Fruit fly (Drosophila melanogaster) whole organism, prepupa: Measurements from ENCODE around the gene CG43800.

Experiments
- Blimp-1 ChIP-seq: fragments of 200-800 bp; sonication (Bioruptor generic); optimal IDR thresholded peaks from 3 replicates; lab custom pipeline; 2017; ENCODE audit warnings: missing biosample characterization, missing genetic modification characterization, mild to moderate bottlenecking, moderate library complexity, missing genetic modification reagents
- CG11294 ChIP-seq: fragments of 200-800 bp; sonication (Bioruptor generic); IDR thresholded peaks from 2 replicates; pipeline ENCODE4 v1.3.6; 2022; ENCODE audit warnings: missing biosample characterization, missing genetic modification characterization
- CG1621 ChIP-seq: fragments of 200-800 bp; sonication (Bioruptor generic); optimal IDR thresholded peaks from 3 replicates; lab custom pipeline; 2018; ENCODE audit warnings: missing biosample characterization, mild to moderate bottlenecking, missing genetic modification characterization
- CG4318 ChIP-seq: fragments of 200-800 bp; sonication (Bioruptor generic); optimal IDR thresholded peaks from 3 replicates; lab custom pipeline; 2017; ENCODE audit warnings: missing biosample characterization, mild to moderate bottlenecking, missing genetic modification characterization
- CG7368 ChIP-seq: fragments of 200-800 bp; sonication (Bioruptor generic); optimal IDR thresholded peaks from 3 replicates; lab custom pipeline; 2016; ENCODE audit warnings: missing biosample characterization, missing genetic modification characterization
- Eip75B ChIP-seq: fragments of 200-800 bp; sonication (Bioruptor generic); optimal IDR thresholded peaks from 3 replicates; lab custom pipeline; 2016; ENCODE audit warnings: missing biosample characterization, missing genetic modification characterization
- Ets96B ChIP-seq: fragments of 200-800 bp; optimal IDR thresholded peaks from 2 replicates; lab custom pipeline; 2019; ENCODE audit warnings: missing biosample characterization, mild to moderate bottlenecking, missing genetic modification characterization, moderate library complexity
- Gug ChIP-seq: fragments of 200-800 bp; sonication (Bioruptor generic); IDR thresholded peaks from 2 replicates; pipeline ENCODE4 v1.3.6; 2022; ENCODE audit warnings: missing biosample characterization, missing genetic modification characterization
- Hr39 ChIP-seq: fragments of 200-800 bp; sonication (Bioruptor generic); optimal IDR thresholded peaks from 2 replicates; lab custom pipeline; 2016; ENCODE audit warnings: missing biosample characterization, missing genetic modification characterization
- Sox102F ChIP-seq: fragments of 200-800 bp; sonication (Bioruptor generic); optimal IDR thresholded peaks from 2 replicates; lab custom pipeline; 2016; ENCODE audit warnings: missing biosample characterization, mild to moderate bottlenecking, missing genetic modification characterization
- dsx ChIP-seq: fragments of 200-800 bp; optimal IDR thresholded peaks from 3 replicates; lab custom pipeline; 2019; ENCODE audit warnings: missing biosample characterization, mild to moderate bottlenecking, missing genetic modification characterization, moderate library complexity; ENCODE audit not compliant: poor library complexity, severe bottlenecking
- eg ChIP-seq: fragments of 200-800 bp; sonication (Bioruptor generic); IDR thresholded peaks from 3 replicates; pipeline ENCODE4 v1.3.6; 2022; ENCODE audit warnings: missing biosample characterization, missing genetic modification characterization
- fd59A ChIP-seq: fragments of 200-800 bp; sonication (Bioruptor generic); optimal IDR thresholded peaks from 2 replicates; lab custom pipeline; 2017; ENCODE audit warnings: missing biosample characterization, mild to moderate bottlenecking, missing genetic modification characterization, missing genetic modification reagents
- salr ChIP-seq, 2 experiments: fragments of 200-800 bp; sonication (Bioruptor generic); optimal IDR thresholded peaks; 3 replicates each; lab custom pipeline; 2016 to 2018; ENCODE audit warnings: missing biosample characterization in 2 of 2, missing genetic modification characterization in 2 of 2, mild to moderate bottlenecking in 1 of 2

dm6 chr2L:7226587-7226986 lies 6.0 kb downstream of the CG43800 start:
- no peak for TF ChIP-seq CG11294 (GFP tag; lab: Robert Waterston, UW)
- TF ChIP-seq Gug (GFP tag; lab: Robert Waterston, UW): no peak
- TF ChIP-seq CG1621 (tag; lab: Kevin White, UChicago): no peak
- no peak for TF ChIP-seq Blimp-1 (GFP tag; lab: Kevin White, UChicago)
- TF ChIP-seq Hr39 (GFP tag; lab: Kevin White, UChicago): no peak
- TF ChIP-seq Eip75B (GFP tag; lab: Kevin White, UChicago): no peak
- TF ChIP-seq CG7368 (GFP tag; lab: Kevin White, UChicago): no peak
- no peak for TF ChIP-seq Sox102F (GFP tag; lab: Kevin White, UChicago)
- no peak for TF ChIP-seq fd59A (GFP tag; lab: Kevin White, UChicago)
- no peak for TF ChIP-seq salr (GFP tag; optimal IDR thresholded peaks at IDR 0.05; lab: Kevin White, UChicago)
- TF ChIP-seq eg (GFP tag; lab: Robert Waterston, UW): no peak
- TF ChIP-seq dsx (GFP tag; lab: Kevin White, UChicago): no peak
- no peak for TF ChIP-seq Ets96B (tag; lab: Kevin White, UChicago)
- no peak for TF ChIP-seq CG4318
